Worm (Caenorhabditis elegans): Measurements from ENCODE around the gene tnt-4.

ce11 chrV:1978968-1979367 lies 13.8 kb downstream of the tnt-4 start, which contains the start of gene T08B1.4:
- TF ChIP-seq ets-7 (tag; optimal IDR thresholded peaks at IDR 0.05) (no peak), ama-1 (optimal IDR thresholded peaks at IDR 0.05) (no peak), pes-1 (GFP tag; IDR thresholded peaks at IDR 0.05) (no peak), tra-4 (tag; optimal IDR thresholded peaks at IDR 0.05) (no peak), scrt-1 (GFP tag; IDR thresholded peaks at IDR 0.05) (no peak), hnd-1 (tag; optimal IDR thresholded peaks at IDR 0.05) (no peak), sea-1 (GFP tag; conservative IDR thresholded peaks at IDR 0.05) (no peak)
